Worm (Caenorhabditis elegans): Measurements from ENCODE around the gene F59F5.3.

- no peak for TF ChIP-seq ztf-4 (tag; optimal IDR thresholded peaks at IDR 0.05)
- no peak for TF ChIP-seq unc-39 (tag; optimal IDR thresholded peaks at IDR 0.05)
- no peak for TF ChIP-seq nhr-43 (tag; optimal IDR thresholded peaks at IDR 0.05; ENCODE audit: poor library complexity, severe bottlenecking)
- no peak for TF ChIP-seq nhr-237 (tag; optimal IDR thresholded peaks at IDR 0.05)
- no peak for TF ChIP-seq ceh-9 (tag; optimal IDR thresholded peaks at IDR 0.05)
- TF ChIP-seq pha-4 (tag; optimal IDR thresholded peaks at IDR 0.05), result no peak
- TF ChIP-seq R02D3.7 (tag; optimal IDR thresholded peaks at IDR 0.05), result no peak
- TF ChIP-seq mdl-1 (tag; optimal IDR thresholded peaks at IDR 0.05), result no peak
- no peak for TF ChIP-seq nhr-25 (tag; optimal IDR thresholded peaks at IDR 0.05)
- no peak for TF ChIP-seq zag-1 (tag; optimal IDR thresholded peaks at IDR 0.05)
- TF ChIP-seq lin-15B (tag; optimal IDR thresholded peaks at IDR 0.05), result no peak
- no peak for TF ChIP-seq lin-39 (tag; optimal IDR thresholded peaks at IDR 0.05)
- no peak for TF ChIP-seq ztf-11 (tag; optimal IDR thresholded peaks at IDR 0.05)
These were observed at the start of gene F59F5.3, which contains the start of gene F59F5.4 for ce11 chrX:10542313-10543048.

All from whole organism, L3 larva.